Worm (Caenorhabditis elegans): ENCODE measurements around the gene fbxa-94.

The fbxa-94 gene

DNA sequence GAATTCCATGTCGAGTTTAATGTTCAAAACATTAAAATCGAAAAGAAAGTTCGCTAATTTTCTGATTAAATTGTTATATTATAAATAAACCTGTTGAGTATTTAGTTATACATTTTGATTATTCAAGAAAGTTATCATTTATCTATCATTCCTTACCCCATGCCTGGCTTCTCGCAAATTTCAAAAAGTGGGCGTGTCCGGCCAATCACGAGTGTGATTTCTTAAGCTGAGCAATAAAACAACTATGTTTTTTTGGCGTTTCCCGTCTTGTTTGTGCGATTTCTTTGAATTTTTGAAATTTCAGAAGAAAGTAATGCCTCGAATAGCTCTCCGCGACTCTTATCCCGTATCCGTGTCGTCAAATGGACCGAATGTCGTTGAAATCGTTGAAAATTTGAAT, at the start of gene fbxa-94:
fbxa-94 (plus strand) TSS at position 301 of the 400 bp plus-strand sequence.
- TF ChIP-seq eyg-1 (tag; optimal IDR thresholded peaks at IDR 0.05) (no peak), nfya-1 (tag; optimal IDR thresholded peaks at IDR 0.05) (peak; percentile 6)

DNA sequence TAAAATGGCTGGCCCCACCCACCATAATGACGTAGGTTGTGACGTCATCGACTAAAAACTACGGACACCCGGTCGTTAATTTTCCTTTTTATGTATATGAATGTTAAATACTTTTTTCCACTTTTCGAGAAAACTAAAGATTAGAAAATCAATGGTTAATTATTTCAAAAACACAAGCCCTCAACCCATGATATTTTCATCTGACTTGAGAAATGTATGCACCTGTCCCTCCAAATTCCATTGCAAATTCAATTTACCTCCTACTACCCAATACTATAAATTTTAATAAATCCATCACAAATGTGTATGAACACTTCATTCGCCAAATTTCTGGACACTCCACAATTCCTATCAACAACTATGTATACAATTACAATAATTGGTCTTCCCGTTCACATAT, 43.6 kb upstream of the fbxa-94 start, which contains the start of gene srh-276:
srh-276 (plus strand) TSS at position 301 of the 400 bp plus-strand sequence.
- no peak for TF ChIP-seq hlh-30 (tag; optimal IDR thresholded peaks at IDR 0.05; ENCODE audit: insufficient read depth)
- no peak for TF ChIP-seq unc-86 (tag; optimal IDR thresholded peaks at IDR 0.05)
- TF ChIP-seq C38D4.7 (GFP tag; optimal IDR thresholded peaks at IDR 0.05): no peak
- no peak for TF ChIP-seq unc-42 (tag; optimal IDR thresholded peaks at IDR 0.05)
- no peak for TF ChIP-seq Y22D7AL.16 (tag; optimal IDR thresholded peaks at IDR 0.05)
- no peak for TF ChIP-seq hlh-13 (GFP tag; optimal IDR thresholded peaks at IDR 0.05)
- TF ChIP-seq ceh-48 (tag; optimal IDR thresholded peaks at IDR 0.05): no peak
- TF ChIP-seq npax-4 (tag; optimal IDR thresholded peaks at IDR 0.05): no peak
- TF ChIP-seq eyg-1 (tag; optimal IDR thresholded peaks at IDR 0.05): no peak

DNA sequence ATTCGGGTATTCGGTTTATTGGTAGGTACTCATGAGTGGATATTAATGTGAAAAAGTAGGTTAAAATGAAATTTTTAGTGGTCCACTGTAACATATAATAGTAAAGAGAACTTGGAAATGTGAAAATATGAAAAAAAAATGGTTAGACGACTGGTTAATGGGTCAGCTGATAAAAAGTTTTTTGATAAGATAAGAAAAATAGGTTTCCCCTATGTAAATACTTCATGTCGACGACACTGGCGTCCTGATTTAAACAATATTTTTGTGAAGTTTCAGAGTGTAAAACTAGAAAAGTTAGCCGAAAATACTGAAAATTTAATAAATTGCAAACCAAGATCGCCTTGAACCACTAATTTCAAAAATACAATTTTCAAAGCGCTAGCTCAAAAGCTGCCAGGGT, 39.6 kb upstream of the fbxa-94 start, which contains the start of gene F21A3.11:
F21A3.11 (minus strand) TSS at position 117 of the 400 bp plus-strand sequence.
- TF ChIP-seq mec-3 (tag; optimal IDR thresholded peaks at IDR 0.05; ENCODE audit: borderline replicate concordance): no peak
- peak; percentile 69 for TF ChIP-seq elt-2 (tag; optimal IDR thresholded peaks at IDR 0.05)

DNA sequence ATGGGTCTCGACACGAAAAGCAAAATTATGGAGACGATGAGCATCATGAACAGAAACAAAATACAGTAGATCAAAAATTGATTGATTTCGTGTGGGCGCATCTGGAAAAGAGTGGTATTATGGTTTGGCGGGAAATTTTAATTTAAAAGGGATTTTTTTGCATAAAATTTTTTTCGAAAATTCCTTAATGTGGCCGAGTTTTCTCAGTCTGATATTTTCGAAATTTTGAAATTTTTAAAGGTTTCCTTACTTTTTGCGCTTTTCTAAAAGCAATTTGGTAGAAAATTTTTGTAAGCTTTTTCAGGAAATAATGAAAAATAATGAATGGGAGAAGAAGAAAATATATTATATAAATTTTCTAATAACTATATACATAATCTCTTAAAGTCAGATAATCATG, 38.8 kb upstream of the fbxa-94 start, which contains the start of gene F21A3.2:
F21A3.2 (minus strand) TSS at position 101 of the 400 bp plus-strand sequence.
- no peak for TF ChIP-seq ceh-14 (tag; optimal IDR thresholded peaks at IDR 0.05)
- no peak for TF ChIP-seq ref-2 (tag; optimal IDR thresholded peaks at IDR 0.05)
- no peak for TF ChIP-seq unc-55 (GFP tag; optimal IDR thresholded peaks at IDR 0.05)
- no peak for TF ChIP-seq dmd-4 (tag; optimal IDR thresholded peaks at IDR 0.05; ENCODE audit: borderline replicate concordance)
- no peak for TF ChIP-seq ahr-1 (tag; optimal IDR thresholded peaks at IDR 0.05)
- TF ChIP-seq ceh-24 (tag; optimal IDR thresholded peaks at IDR 0.05): no peak
- TF ChIP-seq tbx-7 (tag; optimal IDR thresholded peaks at IDR 0.05): no peak

DNA sequence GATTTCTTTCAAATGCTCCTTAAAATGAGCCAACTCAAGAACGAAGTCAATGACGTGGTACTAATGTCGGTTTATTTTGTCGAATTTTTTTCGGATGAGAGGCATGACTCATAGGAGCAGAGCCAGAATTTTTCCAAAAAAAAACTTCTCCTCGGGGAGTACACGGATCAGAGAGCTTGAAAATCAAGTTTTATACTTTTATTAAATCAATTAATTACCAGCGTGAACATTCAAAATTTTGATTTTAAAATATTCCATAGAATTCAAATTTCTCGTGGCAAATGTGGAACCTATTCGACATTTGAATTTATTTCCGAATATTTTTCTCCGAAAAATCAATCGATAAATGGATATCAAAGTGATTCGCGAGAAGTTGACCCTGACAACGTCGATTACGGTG, 36.4 kb upstream of the fbxa-94 start, which contains the start of gene F21A3.4:
F21A3.4 (plus strand) TSS at position 301 of the 400 bp plus-strand sequence.
- TF ChIP-seq fkh-10 (GFP tag; optimal IDR thresholded peaks at IDR 0.05): no peak
- no peak for TF ChIP-seq ceh-19 (GFP tag; optimal IDR thresholded peaks at IDR 0.05)
- no peak for TF ChIP-seq ceh-48 (tag; optimal IDR thresholded peaks at IDR 0.05)
- TF ChIP-seq ceh-2 (tag; optimal IDR thresholded peaks at IDR 0.05): no peak
- no peak for TF ChIP-seq ref-2 (tag; optimal IDR thresholded peaks at IDR 0.05)
- TF ChIP-seq ceh-14 (tag; optimal IDR thresholded peaks at IDR 0.05): no peak
- no peak for TF ChIP-seq lim-6 (tag; optimal IDR thresholded peaks at IDR 0.05)
- no peak for TF ChIP-seq nfya-1 (tag; optimal IDR thresholded peaks at IDR 0.05)
- no peak for TF ChIP-seq ama-1 (optimal IDR thresholded peaks at IDR 0.05)
- TF ChIP-seq ahr-1 (tag; optimal IDR thresholded peaks at IDR 0.05): no peak
- TF ChIP-seq sox-4 (tag; optimal IDR thresholded peaks at IDR 0.05): no peak

DNA sequence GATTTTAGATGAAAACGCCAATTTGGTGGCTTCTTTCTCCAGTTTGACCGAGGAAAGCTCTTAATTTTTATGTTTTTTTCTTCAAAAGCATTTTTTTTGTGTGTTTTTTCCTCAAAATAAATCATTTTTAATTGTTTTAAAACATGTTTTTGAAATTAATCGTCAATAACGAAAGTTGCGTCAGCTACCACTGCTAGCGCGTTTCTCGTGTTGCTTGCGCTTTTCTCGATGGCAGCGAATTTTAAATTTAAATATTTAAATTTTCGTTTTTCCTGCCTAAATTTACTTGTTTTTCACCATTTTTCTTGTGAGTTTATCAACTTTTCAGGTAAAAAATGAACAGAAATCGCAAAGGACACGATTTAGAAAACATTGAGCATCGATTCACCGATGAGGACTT, 34.8 kb upstream of the fbxa-94 start, which contains the start of gene prde-1:
prde-1 (plus strand) TSS at position 322 of the 400 bp plus-strand sequence.
- no peak for TF ChIP-seq unc-42 (tag; optimal IDR thresholded peaks at IDR 0.05)
- no peak for TF ChIP-seq elt-4 (tag; optimal IDR thresholded peaks at IDR 0.05)
- no peak for TF ChIP-seq ceh-22 (tag; optimal IDR thresholded peaks at IDR 0.05)
- no peak for TF ChIP-seq C08G9.2 (tag; optimal IDR thresholded peaks at IDR 0.05)
- TF ChIP-seq ceh-14 (tag; optimal IDR thresholded peaks at IDR 0.05): no peak
- TF ChIP-seq elt-2 (tag; optimal IDR thresholded peaks at IDR 0.05): no peak
- TF ChIP-seq ceh-18 (tag; optimal IDR thresholded peaks at IDR 0.05): no peak
- TF ChIP-seq odd-2 (tag; optimal IDR thresholded peaks at IDR 0.05): no peak
- TF ChIP-seq ref-2 (tag; optimal IDR thresholded peaks at IDR 0.05): no peak
- no peak for TF ChIP-seq ttx-3 (tag; optimal IDR thresholded peaks at IDR 0.05)
- TF ChIP-seq rnt-1 (tag; optimal IDR thresholded peaks at IDR 0.05): no peak
- no peak for TF ChIP-seq eyg-1 (tag; optimal IDR thresholded peaks at IDR 0.05)
- no peak for TF ChIP-seq madf-2 (tag; optimal IDR thresholded peaks at IDR 0.05)
- TF ChIP-seq ceh-45 (GFP tag; IDR thresholded peaks at IDR 0.05): no peak
- TF ChIP-seq mec-3 (tag; optimal IDR thresholded peaks at IDR 0.05; ENCODE audit: borderline replicate concordance): no peak
- TF ChIP-seq zip-5 (tag; optimal IDR thresholded peaks at IDR 0.05): no peak
- TF ChIP-seq ceh-31 (tag; optimal IDR thresholded peaks at IDR 0.05): no peak
- TF ChIP-seq tbx-2 (tag; optimal IDR thresholded peaks at IDR 0.05): no peak
- no peak for TF ChIP-seq pha-4 (tag; optimal IDR thresholded peaks at IDR 0.05)
- TF ChIP-seq unc-86 (tag; optimal IDR thresholded peaks at IDR 0.05): no peak

Data from whole organism, late embryonic.